Fruit fly (Drosophila melanogaster) whole organism, embryonic: Measurements from ENCODE around the gene Mvb12.

Experiments used
- Bgb ChIP-seq: fragments of 200-800 bp; sonication (Bioruptor generic); IDR thresholded peaks from 2 replicates; pipeline ENCODE4 v1.3.6; 2022; ENCODE audit warnings: missing biosample characterization, missing genetic modification characterization; ENCODE audit not compliant: partially characterized antibody
- CG10147 ChIP-seq: fragments of 200-800 bp; sonication (Bioruptor generic); optimal IDR thresholded peaks from 2 replicates; lab custom pipeline; 2019; ENCODE audit warnings: missing biosample characterization, mild to moderate bottlenecking, missing genetic modification characterization, moderate library complexity
- CG12299 ChIP-seq: fragments of 200-800 bp; sonication (Bioruptor generic); optimal IDR thresholded peaks from 2 replicates; lab custom pipeline; 2018; ENCODE audit warnings: missing biosample characterization, mild to moderate bottlenecking, missing genetic modification characterization
- CG13775 ChIP-seq: fragments of 200-800 bp; sonication (Bioruptor generic); optimal IDR thresholded peaks from 3 replicates; lab custom pipeline; 2017; ENCODE audit warnings: missing biosample characterization, mild to moderate bottlenecking, missing genetic modification characterization
- CG15514 ChIP-seq: fragments of 200-800 bp; sonication (Bioruptor generic); optimal IDR thresholded peaks from 3 replicates; lab custom pipeline; 2017; ENCODE audit warnings: missing biosample characterization, missing genetic modification characterization, mild to moderate bottlenecking, moderate library complexity, missing genetic modification reagents
- CG15696 ChIP-seq: fragments of 200-800 bp; sonication (Bioruptor generic); optimal IDR thresholded peaks from 2 replicates; lab custom pipeline; 2019; ENCODE audit warnings: missing biosample characterization, mild to moderate bottlenecking, missing genetic modification characterization, moderate library complexity
- CG1647 ChIP-seq: fragments of 200-800 bp; sonication (Bioruptor generic); optimal IDR thresholded peaks from 3 replicates; lab custom pipeline; 2016; ENCODE audit warnings: missing biosample characterization, missing genetic modification characterization
- CG16779 ChIP-seq: fragments of 200-800 bp; sonication (Bioruptor generic); IDR thresholded peaks from 2 replicates; pipeline ENCODE4 v1.3.6; 2022; ENCODE audit warnings: missing biosample characterization, missing genetic modification characterization
- CG2120 ChIP-seq: fragments of 200-800 bp; sonication (Bioruptor generic); optimal IDR thresholded peaks from 3 replicates; lab custom pipeline; 2016; ENCODE audit warnings: missing biosample characterization, missing genetic modification characterization
- CG2199 ChIP-seq: fragments of 200-800 bp; sonication (Bioruptor generic); IDR thresholded peaks from 3 replicates; pipeline ENCODE4 v1.3.6; 2022; ENCODE audit warnings: missing biosample characterization, missing genetic modification characterization
- CG2875 ChIP-seq: fragments of 200-800 bp; sonication (Bioruptor generic); optimal IDR thresholded peaks from 2 replicates; lab custom pipeline; 2017; ENCODE audit warnings: missing biosample characterization, mild to moderate bottlenecking, missing genetic modification characterization, missing genetic modification reagents
- CG31365 ChIP-seq: fragments of 200-800 bp; sonication (Bioruptor generic); optimal IDR thresholded peaks from 2 replicates; lab custom pipeline; 2018; ENCODE audit warnings: missing biosample characterization, mild to moderate bottlenecking, missing genetic modification characterization
- CG34224 ChIP-seq: fragments of 200-800 bp; sonication (Bioruptor generic); IDR thresholded peaks from 3 replicates; pipeline ENCODE4 v1.3.6; 2022; ENCODE audit warnings: missing biosample characterization, missing genetic modification characterization; ENCODE audit not compliant: partially characterized antibody
- CG6765 ChIP-seq: fragments of 200-800 bp; sonication (Bioruptor generic); optimal IDR thresholded peaks from 3 replicates; lab custom pipeline; 2017; ENCODE audit warnings: missing biosample characterization, mild to moderate bottlenecking, missing genetic modification characterization
- CG8478 ChIP-seq: fragments of >200 bp; optimal IDR thresholded peaks from 2 replicates; lab custom pipeline; 2018
- CG9727 ChIP-seq: fragments of 200-800 bp; sonication (Bioruptor generic); optimal IDR thresholded peaks from 3 replicates; lab custom pipeline; 2017; ENCODE audit warnings: missing biosample characterization, mild to moderate bottlenecking, missing genetic modification characterization
- CG9817 ChIP-seq: fragments of 200-800 bp; sonication (Bioruptor generic); optimal IDR thresholded peaks from 2 replicates; lab custom pipeline; 2018; ENCODE audit warnings: missing biosample characterization, mild to moderate bottlenecking, missing genetic modification characterization, moderate library complexity
- CG9932 ChIP-seq: fragments of 200-800 bp; sonication (Bioruptor generic); IDR thresholded peaks from 2 replicates; pipeline ENCODE4 v1.3.6; 2022; ENCODE audit warnings: missing biosample characterization, missing genetic modification characterization
- CrebB ChIP-seq: fragments of 200-800 bp; sonication (Bioruptor generic); optimal IDR thresholded peaks from 3 replicates; lab custom pipeline; 2018; ENCODE audit warnings: missing biosample characterization, mild to moderate bottlenecking, missing genetic modification characterization
- Dfd ChIP-seq, 2 experiments: fragments of >200 bp; optimal IDR thresholded peaks; 2 replicates each; lab custom pipeline; 2017; ENCODE audit warnings: missing biosample characterization in 2 of 2, missing genetic modification characterization in 2 of 2
- Doc2 ChIP-seq: fragments of 200-800 bp; sonication (Bioruptor generic); IDR thresholded peaks from 2 replicates; pipeline ENCODE4 v1.3.6; 2022; ENCODE audit warnings: missing biosample characterization, missing genetic modification characterization
- Gug ChIP-seq: fragments of 200-800 bp; sonication (Bioruptor generic); IDR thresholded peaks from 4 replicates; pipeline ENCODE4 v1.3.6; 2022; ENCODE audit warnings: missing biosample characterization, missing genetic modification characterization
- HmgD ChIP-seq: fragments of 200-800 bp; sonication (Bioruptor generic); optimal IDR thresholded peaks from 3 replicates; lab custom pipeline; 2016; ENCODE audit warnings: missing biosample characterization, missing genetic modification characterization
- Mad ChIP-seq: fragments of 200-800 bp; sonication (Bioruptor generic); optimal IDR thresholded peaks from 2 replicates; lab custom pipeline; 2016; ENCODE audit warnings: missing biosample characterization, missing genetic modification characterization
- Max ChIP-seq: fragments of 200-800 bp; sonication (Bioruptor generic); optimal IDR thresholded peaks from 2 replicates; lab custom pipeline; 2016; ENCODE audit warnings: missing biosample characterization, mild to moderate bottlenecking, missing genetic modification characterization
- Nf-YA ChIP-seq: fragments of 200-800 bp; sonication (Bioruptor generic); IDR thresholded peaks from 2 replicates; pipeline ENCODE4 v1.3.6; 2022; ENCODE audit warnings: missing biosample characterization, missing genetic modification characterization
- Oli ChIP-seq: fragments of 200-800 bp; sonication (Bioruptor generic); optimal IDR thresholded peaks from 2 replicates; lab custom pipeline; 2018; ENCODE audit warnings: missing biosample characterization, mild to moderate bottlenecking, missing genetic modification characterization, moderate library complexity
- Rfx ChIP-seq: fragments of 200-800 bp; sonication (Bioruptor generic); IDR thresholded peaks from 2 replicates; pipeline ENCODE4 v1.3.6; 2022; ENCODE audit warnings: missing biosample characterization, missing genetic modification characterization
- al ChIP-seq: fragments of 200-800 bp; sonication (Bioruptor generic); IDR thresholded peaks from 2 replicates; pipeline ENCODE4 v1.3.6; 2022; ENCODE audit warnings: missing biosample characterization, missing genetic modification characterization
- ato ChIP-seq: fragments of 200-800 bp; sonication (Bioruptor generic); IDR thresholded peaks from 2 replicates; pipeline ENCODE4 v1.3.6; 2022; ENCODE audit warnings: missing biosample characterization, missing genetic modification characterization; ENCODE audit not compliant: partially characterized antibody
- cato ChIP-seq: fragments of 200-800 bp; sonication (Bioruptor generic); optimal IDR thresholded peaks from 2 replicates; lab custom pipeline; 2016; ENCODE audit warnings: missing biosample characterization, missing genetic modification characterization, borderline replicate concordance
- cwo ChIP-seq: fragments of 200-800 bp; sonication (Bioruptor generic); optimal IDR thresholded peaks from 3 replicates; lab custom pipeline; 2017; ENCODE audit warnings: missing biosample characterization, missing genetic modification characterization, mild to moderate bottlenecking, moderate library complexity, missing genetic modification reagents
- dm ChIP-seq: fragments of 200-800 bp; sonication (Bioruptor generic); optimal IDR thresholded peaks from 3 replicates; lab custom pipeline; 2016; ENCODE audit warnings: missing biosample characterization, missing genetic modification characterization
- gfzf ChIP-seq: fragments of 200-800 bp; sonication (Bioruptor generic); optimal IDR thresholded peaks from 2 replicates; lab custom pipeline; 2016; ENCODE audit warnings: missing biosample characterization, mild to moderate bottlenecking, missing genetic modification characterization, moderate library complexity
- gt ChIP-seq: fragments of 200-800 bp; sonication (Bioruptor generic); IDR thresholded peaks from 2 replicates; pipeline ENCODE4 v1.3.6; 2022; ENCODE audit warnings: missing biosample characterization, missing genetic modification characterization
- hbn ChIP-seq: fragments of 200-800 bp; sonication (Bioruptor generic); IDR thresholded peaks from 2 replicates; pipeline ENCODE4 v1.3.6; 2022; ENCODE audit warnings: missing biosample characterization, missing genetic modification characterization; ENCODE audit not compliant: partially characterized antibody
- kah ChIP-seq: fragments of 200-800 bp; sonication (Bioruptor generic); optimal IDR thresholded peaks from 2 replicates; lab custom pipeline; 2018; ENCODE audit warnings: missing biosample characterization, mild to moderate bottlenecking, missing genetic modification characterization
- kay ChIP-seq: fragments of 200-800 bp; sonication (Bioruptor generic); optimal IDR thresholded peaks from 2 replicates; lab custom pipeline; 2016; ENCODE audit warnings: missing biosample characterization, missing genetic modification characterization
- knrl ChIP-seq: fragments of 200-800 bp; sonication (Bioruptor generic); IDR thresholded peaks from 3 replicates; pipeline ENCODE4 v1.3.6; 2022; ENCODE audit warnings: missing biosample characterization, missing genetic modification characterization; ENCODE audit not compliant: partially characterized antibody
- mam ChIP-seq: fragments of 200-800 bp; sonication (Bioruptor generic); optimal IDR thresholded peaks from 3 replicates; lab custom pipeline; 2016; ENCODE audit warnings: missing biosample characterization, missing genetic modification characterization
- nerfin-1 ChIP-seq: fragments of 200-800 bp; sonication (Bioruptor generic); optimal IDR thresholded peaks from 3 replicates; lab custom pipeline; 2019; ENCODE audit warnings: missing biosample characterization, mild to moderate bottlenecking, missing genetic modification characterization, moderate library complexity
- oc ChIP-seq: fragments of 200-800 bp; sonication (Bioruptor generic); optimal IDR thresholded peaks from 2 replicates; lab custom pipeline; 2018; ENCODE audit warnings: missing biosample characterization, mild to moderate bottlenecking, missing genetic modification characterization, moderate library complexity
- pb ChIP-seq: fragments of 200-800 bp; sonication (Bioruptor generic); optimal IDR thresholded peaks from 3 replicates; lab custom pipeline; 2016; ENCODE audit warnings: missing biosample characterization, missing genetic modification characterization
- pros ChIP-seq: fragments of 200-800 bp; sonication (Bioruptor generic); optimal IDR thresholded peaks from 3 replicates; lab custom pipeline; 2019; ENCODE audit warnings: missing biosample characterization, mild to moderate bottlenecking, missing genetic modification characterization, moderate library complexity
- ro ChIP-seq: fragments of 200-800 bp; sonication (Bioruptor generic); IDR thresholded peaks from 2 replicates; pipeline ENCODE4 v1.3.6; 2022; ENCODE audit warnings: missing biosample characterization, missing genetic modification characterization
- sc ChIP-seq, 3 experiments: fragments of >200 bp in 2 of 3; fragments of 200-800 bp in 1 of 3; sonication (Bioruptor generic) in 1 of 3; optimal IDR thresholded peaks; 2 replicates in 2 of 3; 3 replicates in 1 of 3; lab custom pipeline; 2017; ENCODE audit warnings: mild to moderate bottlenecking in 1 of 3, missing biosample characterization in 1 of 3, missing genetic modification characterization in 1 of 3, missing genetic modification reagents in 1 of 3
- schlank ChIP-seq: fragments of 200-800 bp; sonication (Bioruptor generic); optimal IDR thresholded peaks from 2 replicates; lab custom pipeline; 2018; ENCODE audit warnings: missing biosample characterization, mild to moderate bottlenecking, missing genetic modification characterization
- tgo ChIP-seq: fragments of 200-800 bp; sonication (Bioruptor generic); IDR thresholded peaks from 3 replicates; pipeline ENCODE4 v1.3.6; 2022; ENCODE audit warnings: missing biosample characterization, missing genetic modification characterization
- twi ChIP-seq: fragments of 200-800 bp; optimal IDR thresholded peaks from 2 replicates; lab custom pipeline; 2019; ENCODE audit warnings: missing biosample characterization, mild to moderate bottlenecking, missing genetic modification characterization, moderate library complexity
- tx ChIP-seq: fragments of 200-800 bp; sonication (Bioruptor generic); optimal IDR thresholded peaks from 2 replicates; lab custom pipeline; 2016; ENCODE audit warnings: missing biosample characterization, missing genetic modification characterization

Mvb12 gene

dm6 chrX:18092810-18093222, 8.3 kb downstream of the Mvb12 start, which contains the start of gene RhoGAP16F (continued):
- peak; percentile 62 for TF ChIP-seq CG6765 (GFP tag; lab: Kevin White, UChicago)
- TF ChIP-seq CrebB (tag; lab: Kevin White, UChicago), result peak; percentile 60
- no peak for TF ChIP-seq CG34224
- no peak for TF ChIP-seq Bgb (GFP tag; lab: Robert Waterston, UW)
- no peak for TF ChIP-seq HmgD (GFP tag; lab: Kevin White, UChicago)
- TF ChIP-seq oc, result peak; percentile 70
- TF ChIP-seq nerfin-1 (tag; lab: Kevin White, UChicago), result peak; percentile 67
- peak; percentile 84 for TF ChIP-seq CG9727 (GFP tag; lab: Kevin White, UChicago)
- no peak for TF ChIP-seq ato (GFP tag; lab: Robert Waterston, UW)
- peak; percentile 24; the same call in 1 of the 2 replicates for TF ChIP-seq ro (GFP tag; lab: Robert Waterston, UW)
- TF ChIP-seq kah (GFP tag; lab: Kevin White, UChicago), result peak; percentile 84
- peak; percentile 88 for TF ChIP-seq mam (GFP tag; lab: Kevin White, UChicago)
- peak; percentile 80 for TF ChIP-seq al (GFP tag; lab: Robert Waterston, UW)
- TF ChIP-seq Oli (tag; lab: Kevin White, UChicago), result peak; percentile 84
- TF ChIP-seq Doc2 (GFP tag; lab: Robert Waterston, UW), result no peak
- TF ChIP-seq pb (GFP tag; lab: Kevin White, UChicago), result no peak
- peak; percentile 68 for TF ChIP-seq CG1647 (GFP tag; lab: Kevin White, UChicago)
- peak; percentile 64 for TF ChIP-seq twi (tag; lab: Kevin White, UChicago)
- peak; percentile 50 for TF ChIP-seq schlank (tag; lab: Kevin White, UChicago)
- no peak for TF ChIP-seq hbn (GFP tag; lab: Robert Waterston, UW)
- peak; percentile 5 for TF ChIP-seq gfzf (GFP tag; lab: Kevin White, UChicago)
- TF ChIP-seq CG9932 (GFP tag; lab: Robert Waterston, UW), result peak; percentile 90
- peak; percentile 83 for TF ChIP-seq Gug (GFP tag; lab: Robert Waterston, UW)
- TF ChIP-seq tgo (GFP tag; lab: Robert Waterston, UW), result peak; percentile 85
- TF ChIP-seq knrl (GFP tag; lab: Robert Waterston, UW), result peak; percentile 7; the same call in 1 of the 3 replicates
- TF ChIP-seq gt (GFP tag; lab: Robert Waterston, UW), result no peak; the same call in 1 of the 2 replicates
- peak; percentile 85 for TF ChIP-seq Rfx
- TF ChIP-seq CG13775, result peak; percentile 77
- peak; percentile 71 for TF ChIP-seq dm (GFP tag; lab: Kevin White, UChicago)
- TF ChIP-seq CG15514 (GFP tag; lab: Kevin White, UChicago), result peak; percentile 69
- peak; percentile 78 for TF ChIP-seq CG15696
- TF ChIP-seq tx, result peak; percentile 65
- TF ChIP-seq cwo (GFP tag; lab: Kevin White, UChicago), result peak; percentile 73
- peak; percentile 92 for TF ChIP-seq CG2120
- 0 out of 2 replicates have a peak, but pooled peaks have one; percentile 24 for TF ChIP-seq CG16779 (GFP tag; lab: Robert Waterston, UW)
- 0 out of 3 replicates have a peak, but pooled peaks have one; percentile 34 for TF ChIP-seq CG2199 (GFP tag; lab: Robert Waterston, UW)
- TF ChIP-seq Mad (GFP tag; lab: Kevin White, UChicago), result peak; percentile 80
- no peak for TF ChIP-seq CG8478 (lab: Kevin White, UChicago)
- peak; percentile 44 for TF ChIP-seq CG31365 (tag; lab: Kevin White, UChicago)
- TF ChIP-seq kay (GFP tag; lab: Kevin White, UChicago), result peak; percentile 75
- TF ChIP-seq CG9817 (tag; lab: Kevin White, UChicago), result peak; percentile 79
- peak; percentile 53 for TF ChIP-seq CG12299 (tag; lab: Kevin White, UChicago)
- no peak for TF ChIP-seq Dfd (GFP tag; optimal IDR thresholded peaks at IDR 0.05; lab: Kevin White, UChicago)
- TF ChIP-seq pros (GFP tag; lab: Kevin White, UChicago), result no peak
- TF ChIP-seq CG2875, result peak; percentile 51
- TF ChIP-seq Nf-YA (GFP tag; lab: Robert Waterston, UW), result peak; percentile 43; the same call in 1 of the 2 replicates
- peak; percentile 72 for TF ChIP-seq cato (GFP tag; lab: Kevin White, UChicago)
- TF ChIP-seq Max (GFP tag; lab: Kevin White, UChicago), result peak; percentile 89
- peak; percentile 80 for TF ChIP-seq CG10147 (GFP tag; lab: Kevin White, UChicago)
- no peak for TF ChIP-seq sc (optimal IDR thresholded peaks at IDR 0.05; lab: Kevin White, UChicago)
- TF ChIP-seq sc (GFP tag; optimal IDR thresholded peaks at IDR 0.05; lab: Kevin White, UChicago), result peak; percentile 62
